Fruit fly (Drosophila melanogaster) whole organism, embryonic: Measurements from ENCODE around the gene CG1024.

Experiments used
- ATbp ChIP-seq: fragments of 200-800 bp; sonication (Bioruptor generic); optimal IDR thresholded peaks from 2 replicates; lab custom pipeline; 2017; ENCODE audit warnings: missing biosample characterization, mild to moderate bottlenecking, missing genetic modification characterization, missing genetic modification reagents
- Awh ChIP-seq: fragments of 200-800 bp; sonication (Bioruptor generic); IDR thresholded peaks from 2 replicates; pipeline ENCODE4, ENCODE4 v1.3.6; 2022; ENCODE audit warnings: missing biosample characterization, missing genetic modification characterization
- CG10267 ChIP-seq: fragments of 200-800 bp; sonication (Bioruptor generic); optimal IDR thresholded peaks from 2 replicates; lab custom pipeline; 2018; ENCODE audit warnings: missing biosample characterization, mild to moderate bottlenecking, missing genetic modification characterization, moderate library complexity
- CG10979 ChIP-seq: fragments of 200-800 bp; sonication (Bioruptor generic); optimal IDR thresholded peaks from 2 replicates; lab custom pipeline; 2018; ENCODE audit warnings: missing biosample characterization, mild to moderate bottlenecking, missing genetic modification characterization, moderate library complexity
- CG11504 ChIP-seq: fragments of 200-800 bp; sonication (Bioruptor generic); optimal IDR thresholded peaks from 3 replicates; lab custom pipeline; 2019; ENCODE audit warnings: missing biosample characterization, mild to moderate bottlenecking, missing genetic modification characterization, moderate library complexity
- CG11695 ChIP-seq: fragments of 200-800 bp; sonication (Bioruptor generic); IDR thresholded peaks from 3 replicates; pipeline ENCODE4 v1.3.6; 2022; ENCODE audit warnings: missing biosample characterization, missing genetic modification characterization
- CG12769 ChIP-seq: fragments of 200-800 bp; sonication (Bioruptor generic); optimal IDR thresholded peaks from 2 replicates; lab custom pipeline; 2019; ENCODE audit warnings: missing biosample characterization, mild to moderate bottlenecking, missing genetic modification characterization, moderate library complexity
- CG14014 ChIP-seq: fragments of 200-800 bp; sonication (Bioruptor generic); IDR thresholded peaks from 2 replicates; pipeline ENCODE4 v1.3.6; 2022; ENCODE audit warnings: missing biosample characterization, missing genetic modification characterization
- CG15269 ChIP-seq: fragments of 200-800 bp; sonication (Bioruptor generic); optimal IDR thresholded peaks from 2 replicates; lab custom pipeline; 2018; ENCODE audit warnings: missing biosample characterization, mild to moderate bottlenecking, missing genetic modification characterization, moderate library complexity
- CG17359 ChIP-seq: fragments of 200-800 bp; sonication (Bioruptor generic); optimal IDR thresholded peaks from 3 replicates; lab custom pipeline; 2018; ENCODE audit warnings: missing biosample characterization, mild to moderate bottlenecking, missing genetic modification characterization, moderate library complexity
- CG17829 ChIP-seq: fragments of 200-800 bp; optimal IDR thresholded peaks from 2 replicates; lab custom pipeline; 2019; ENCODE audit warnings: missing biosample characterization, mild to moderate bottlenecking, missing genetic modification characterization, moderate library complexity
- CG18262 ChIP-seq: fragments of 200-800 bp; optimal IDR thresholded peaks from 3 replicates; lab custom pipeline; 2019; ENCODE audit warnings: missing biosample characterization, mild to moderate bottlenecking, missing genetic modification characterization, moderate library complexity
- CG2678 ChIP-seq: fragments of 200-800 bp; sonication (Bioruptor generic); optimal IDR thresholded peaks from 3 replicates; lab custom pipeline; 2019; ENCODE audit warnings: missing biosample characterization, mild to moderate bottlenecking, missing genetic modification characterization, moderate library complexity
- CG31441 ChIP-seq: fragments of 200-800 bp; sonication (Bioruptor generic); IDR thresholded peaks from 2 replicates; pipeline ENCODE4 v1.3.6; 2022; ENCODE audit warnings: missing biosample characterization, missing genetic modification characterization
- CG4424 ChIP-seq: fragments of 200-800 bp; sonication (Bioruptor generic); optimal IDR thresholded peaks from 3 replicates; lab custom pipeline; 2016; ENCODE audit warnings: missing biosample characterization, missing genetic modification characterization
- CG4820 ChIP-seq: fragments of 200-800 bp; sonication (Bioruptor generic); optimal IDR thresholded peaks from 3 replicates; lab custom pipeline; 2016; ENCODE audit warnings: missing biosample characterization, missing genetic modification characterization
- CG5953 ChIP-seq: fragments of 200-800 bp; sonication (Bioruptor generic); IDR thresholded peaks from 2 replicates; pipeline ENCODE4 v1.3.6; 2022; ENCODE audit warnings: missing biosample characterization, missing genetic modification characterization
- CG6272 ChIP-seq: fragments of 200-800 bp; sonication (Bioruptor generic); IDR thresholded peaks from 2 replicates; pipeline ENCODE4 v1.3.6; 2022; ENCODE audit warnings: missing biosample characterization, missing genetic modification characterization
- CG9727 ChIP-seq: fragments of 200-800 bp; sonication (Bioruptor generic); optimal IDR thresholded peaks from 3 replicates; lab custom pipeline; 2017; ENCODE audit warnings: missing biosample characterization, mild to moderate bottlenecking, missing genetic modification characterization
- D ChIP-seq, 2 experiments: fragments of 200-800 bp in 1 of 2; fragments of >200 bp in 1 of 2; sonication (Bioruptor generic) in 1 of 2; optimal IDR thresholded peaks; 2 replicates in 1 of 2; 3 replicates in 1 of 2; lab custom pipeline; 2017; ENCODE audit warnings: mild to moderate bottlenecking in 1 of 2, missing biosample characterization in 1 of 2, missing genetic modification characterization in 1 of 2, missing genetic modification reagents in 1 of 2
- D19A ChIP-seq: fragments of 200-800 bp; optimal IDR thresholded peaks from 3 replicates; lab custom pipeline; 2019; ENCODE audit warnings: missing biosample characterization, mild to moderate bottlenecking, missing genetic modification characterization, moderate library complexity
- Hsf ChIP-seq: fragments of 200-800 bp; sonication (Bioruptor generic); optimal IDR thresholded peaks from 3 replicates; lab custom pipeline; 2016; ENCODE audit warnings: missing biosample characterization, missing genetic modification characterization
- NfI ChIP-seq: fragments of 200-800 bp; sonication (Bioruptor generic); optimal IDR thresholded peaks from 3 replicates; lab custom pipeline; 2018; ENCODE audit warnings: missing biosample characterization, mild to moderate bottlenecking, missing genetic modification characterization, moderate library complexity
- Pdp1 ChIP-seq, 2 experiments: fragments of 200-800 bp; sonication (Bioruptor generic); optimal IDR thresholded peaks; 3 replicates each; lab custom pipeline; 2016; ENCODE audit warnings: missing biosample characterization in 2 of 2, missing genetic modification characterization in 2 of 2, mild to moderate bottlenecking in 1 of 2, moderate library complexity in 1 of 2
- btn ChIP-seq: fragments of 200-800 bp; sonication (Bioruptor generic); optimal IDR thresholded peaks from 2 replicates; lab custom pipeline; 2016; ENCODE audit warnings: missing biosample characterization, missing genetic modification characterization
- da ChIP-seq: fragments of 200-800 bp; sonication (Bioruptor generic); optimal IDR thresholded peaks from 2 replicates; lab custom pipeline; 2016; ENCODE audit warnings: missing biosample characterization, missing genetic modification characterization
- dmrt99B ChIP-seq: fragments of 200-800 bp; sonication (Bioruptor generic); optimal IDR thresholded peaks from 2 replicates; lab custom pipeline; 2018; ENCODE audit warnings: missing biosample characterization, mild to moderate bottlenecking, missing genetic modification characterization, moderate library complexity
- dysf ChIP-seq: fragments of 200-800 bp; sonication (Bioruptor generic); IDR thresholded peaks from 3 replicates; pipeline ENCODE4 v1.3.6; 2022; ENCODE audit warnings: missing biosample characterization, missing genetic modification characterization
- ewg ChIP-seq: fragments of 200-800 bp; sonication (Bioruptor generic); optimal IDR thresholded peaks from 3 replicates; lab custom pipeline; 2017; ENCODE audit warnings: mild to moderate bottlenecking, missing biosample characterization, missing genetic modification reagents, missing genetic modification characterization
- fd102C ChIP-seq: fragments of 200-800 bp; sonication (Bioruptor generic); optimal IDR thresholded peaks from 2 replicates; lab custom pipeline; 2018; ENCODE audit warnings: missing biosample characterization, mild to moderate bottlenecking, missing genetic modification characterization, moderate library complexity
- fd64A ChIP-seq: fragments of 200-800 bp; sonication (Bioruptor generic); optimal IDR thresholded peaks from 3 replicates; lab custom pipeline; 2018; ENCODE audit warnings: missing biosample characterization, mild to moderate bottlenecking, missing genetic modification characterization
- gem ChIP-seq: fragments of 200-800 bp; sonication (Bioruptor generic); optimal IDR thresholded peaks from 2 replicates; lab custom pipeline; 2019; ENCODE audit warnings: missing biosample characterization, mild to moderate bottlenecking, missing genetic modification characterization, moderate library complexity
- grn ChIP-seq: fragments of 200-800 bp; sonication (Bioruptor generic); optimal IDR thresholded peaks from 3 replicates; lab custom pipeline; 2017; ENCODE audit warnings: missing biosample characterization, missing genetic modification characterization
- ind ChIP-seq: fragments of 200-800 bp; sonication (Bioruptor generic); optimal IDR thresholded peaks from 3 replicates; lab custom pipeline; 2016; ENCODE audit warnings: missing biosample characterization, missing genetic modification characterization
- nerfin-1 ChIP-seq: fragments of 200-800 bp; sonication (Bioruptor generic); optimal IDR thresholded peaks from 3 replicates; lab custom pipeline; 2019; ENCODE audit warnings: missing biosample characterization, mild to moderate bottlenecking, missing genetic modification characterization, moderate library complexity
- nmo ChIP-seq: fragments of 200-800 bp; sonication (Bioruptor generic); optimal IDR thresholded peaks from 2 replicates; lab custom pipeline; 2018; ENCODE audit warnings: missing biosample characterization, mild to moderate bottlenecking, missing genetic modification characterization, moderate library complexity
- pan ChIP-seq, 4 experiments: fragments of >200 bp in 3 of 4; fragments of 200-800 bp in 1 of 4; sonication (Bioruptor generic) in 1 of 4; optimal IDR thresholded peaks in 3 of 4; IDR thresholded peaks in 1 of 4; 2 replicates each; pipeline versions ENCODE4 v1.3.6 to Lab custom; 2017 to 2022; ENCODE audit warnings: missing biosample characterization in 2 of 4, missing genetic modification characterization in 2 of 4, mixed read lengths in 1 of 4
- pfk ChIP-seq: fragments of 200-800 bp; sonication (Bioruptor generic); optimal IDR thresholded peaks from 2 replicates; lab custom pipeline; 2018; ENCODE audit warnings: missing biosample characterization, mild to moderate bottlenecking, missing genetic modification characterization, moderate library complexity
- phol ChIP-seq: fragments of 200-800 bp; sonication (Bioruptor generic); optimal IDR thresholded peaks from 3 replicates; lab custom pipeline; 2018; ENCODE audit warnings: missing biosample characterization, mild to moderate bottlenecking, missing genetic modification characterization, moderate library complexity
- pita ChIP-seq: fragments of 200-800 bp; sonication (Bioruptor generic); optimal IDR thresholded peaks from 2 replicates; lab custom pipeline; 2017; ENCODE audit warnings: missing biosample characterization, mild to moderate bottlenecking, missing genetic modification characterization
- run ChIP-seq: fragments of 200-800 bp; sonication (Bioruptor generic); optimal IDR thresholded peaks from 3 replicates; lab custom pipeline; 2018; ENCODE audit warnings: missing biosample characterization, mild to moderate bottlenecking, missing genetic modification characterization
- sisA ChIP-seq: fragments of 200-800 bp; sonication (Bioruptor generic); IDR thresholded peaks from 2 replicates; pipeline ENCODE4 v1.3.6; 2022; ENCODE audit warnings: missing biosample characterization, missing genetic modification characterization
- slou ChIP-seq: fragments of 200-800 bp; sonication (Bioruptor generic); optimal IDR thresholded peaks from 3 replicates; lab custom pipeline; 2016; ENCODE audit warnings: missing biosample characterization, missing genetic modification characterization
- sug ChIP-seq: fragments of 200-800 bp; optimal IDR thresholded peaks from 2 replicates; lab custom pipeline; 2019; ENCODE audit warnings: missing biosample characterization, mild to moderate bottlenecking, missing genetic modification characterization, moderate library complexity
- tin ChIP-seq: fragments of 200-800 bp; sonication (Bioruptor generic); optimal IDR thresholded peaks from 3 replicates; lab custom pipeline; 2016; ENCODE audit warnings: missing biosample characterization, missing genetic modification characterization
- tna ChIP-seq: fragments of 200-800 bp; sonication (Bioruptor generic); IDR thresholded peaks from 2 replicates; pipeline ENCODE4 v1.3.6; 2022; ENCODE audit warnings: missing biosample characterization, missing genetic modification characterization; ENCODE audit not compliant: partially characterized antibody
- wdn ChIP-seq: fragments of 200-800 bp; sonication (Bioruptor generic); IDR thresholded peaks from 2 replicates; pipeline ENCODE4 v1.3.6; 2022; ENCODE audit warnings: missing biosample characterization, missing genetic modification characterization

CG1024 gene

DNA sequence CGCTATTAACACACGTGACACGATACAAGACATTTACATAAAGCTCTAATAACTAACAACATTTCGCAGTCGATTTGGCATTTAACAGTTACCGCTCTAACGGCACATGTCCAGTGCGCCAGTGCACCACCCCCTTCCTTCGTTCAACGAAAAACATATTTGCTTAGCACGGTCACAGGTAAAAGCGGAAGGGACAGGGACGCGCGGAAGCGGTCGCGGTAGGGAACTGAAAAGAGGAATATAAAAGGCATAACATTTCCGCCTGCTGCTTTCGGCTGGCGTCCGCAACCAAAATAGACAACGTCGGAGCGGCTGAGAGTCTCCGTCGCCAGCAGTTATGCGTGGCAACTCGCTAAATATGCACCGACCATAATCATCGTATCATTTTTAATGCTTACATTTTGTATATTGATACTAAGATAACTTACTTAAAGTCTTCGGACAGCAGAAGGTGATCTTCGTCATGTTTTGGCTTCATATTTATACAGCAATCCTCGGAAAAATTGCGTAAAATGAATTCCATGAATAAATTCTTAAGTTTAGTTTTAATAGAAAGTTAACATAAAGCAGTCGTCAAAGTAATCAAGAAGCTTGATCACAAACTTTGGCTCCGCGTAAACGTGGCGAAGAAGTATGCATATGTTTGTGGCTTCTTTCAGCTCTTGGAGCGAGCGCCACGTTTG is 28.3 kb downstream of the CG1024 start (continued):
- peak; percentile 8 for TF ChIP-seq Hsf
- peak; percentile 20 for TF ChIP-seq nerfin-1
- peak; percentile 33 for TF ChIP-seq D19A
- TF ChIP-seq pfk (GFP tag; lab: Kevin White, UChicago) = no peak
- TF ChIP-seq ATbp (GFP tag; lab: Kevin White, UChicago) = peak; percentile 23
- TF ChIP-seq dysf (GFP tag; lab: Robert Waterston, UW) = peak; percentile 47; the same call in 1 of the 3 replicates
- no peak for TF ChIP-seq CG11695
- TF ChIP-seq CG9727 = peak; percentile 2
- TF ChIP-seq wdn (GFP tag; lab: Robert Waterston, UW) = no peak
- TF ChIP-seq CG4424 = peak; percentile 38
- TF ChIP-seq Awh (GFP tag; lab: Robert Waterston, UW) = no peak
- TF ChIP-seq da (GFP tag; lab: Kevin White, UChicago) = no peak
- TF ChIP-seq ewg = no peak
- peak; percentile 59 for TF ChIP-seq CG17359
- TF ChIP-seq tin = no peak
- TF ChIP-seq grn (GFP tag; lab: Kevin White, UChicago) = no peak
- TF ChIP-seq pita = no peak
- peak; percentile 38 for TF ChIP-seq CG10979 (tag; lab: Kevin White, UChicago)
- peak; percentile 39 for TF ChIP-seq nmo (GFP tag; lab: Kevin White, UChicago)
- no peak for TF ChIP-seq fd64A
- TF ChIP-seq NfI (GFP tag; lab: Kevin White, UChicago) = peak; percentile 22
- no peak for TF ChIP-seq slou (GFP tag; lab: Kevin White, UChicago)
- peak; percentile 41; the same call in 1 of the 2 replicates for TF ChIP-seq CG31441 (GFP tag; lab: Robert Waterston, UW)
- TF ChIP-seq CG6272 (GFP tag; lab: Robert Waterston, UW) = no peak
- TF ChIP-seq gem = peak; percentile 51
- peak; percentile 70 for TF ChIP-seq CG12769 (tag; lab: Kevin White, UChicago)
- no peak for TF ChIP-seq sisA (GFP tag; lab: Robert Waterston, UW)
- TF ChIP-seq CG10267 (tag; lab: Kevin White, UChicago) = peak; percentile 14
- no peak for TF ChIP-seq D (optimal IDR thresholded peaks at IDR 0.05; lab: Kevin White, UChicago)
- peak; percentile 44 for TF ChIP-seq D (GFP tag; optimal IDR thresholded peaks at IDR 0.05; lab: Kevin White, UChicago)
- TF ChIP-seq fd102C (GFP tag; lab: Kevin White, UChicago) = no peak
- peak; percentile 48 for TF ChIP-seq CG18262 (tag; lab: Kevin White, UChicago)
- TF ChIP-seq CG17829 (tag; lab: Kevin White, UChicago) = peak; percentile 36
- TF ChIP-seq CG15269 (tag; lab: Kevin White, UChicago) = peak; percentile 10
- peak; percentile 60 for TF ChIP-seq dmrt99B (tag; lab: Kevin White, UChicago)
- TF ChIP-seq sug = peak; percentile 7
- peak in 1 of 2 experiments; percentile 22 for TF ChIP-seq Pdp1 (GFP tag; optimal IDR thresholded peaks at IDR 0.05; lab: Kevin White, UChicago)
- TF ChIP-seq run (tag; lab: Kevin White, UChicago) = peak; percentile 24
- peak; percentile 45 for TF ChIP-seq phol (tag; lab: Kevin White, UChicago)
- TF ChIP-seq CG4820 = peak; percentile 77
- TF ChIP-seq btn = no peak
- TF ChIP-seq CG14014 (GFP tag; lab: Robert Waterston, UW) = peak; percentile 4; the same call in 1 of the 2 replicates
- peak; percentile 25; the same call in 1 of the 2 replicates for TF ChIP-seq tna (GFP tag; lab: Robert Waterston, UW)
- TF ChIP-seq ind = no peak
- peak; percentile 54 for TF ChIP-seq CG11504
- no peak for TF ChIP-seq CG5953 (GFP tag; lab: Robert Waterston, UW)
- TF ChIP-seq pan (optimal IDR thresholded peaks at IDR 0.05; lab: Kevin White, UChicago) = no peak
- TF ChIP-seq pan (GFP tag; optimal IDR thresholded peaks at IDR 0.05 in 1 of 2, IDR thresholded peaks at IDR 0.05 in 1 of 2) = no peak
- peak; percentile 44 for TF ChIP-seq CG2678 (tag; lab: Kevin White, UChicago)
